Worm (Caenorhabditis elegans): Measurements from ENCODE around the gene F36H9.4.

The F36H9.4 gene

DNA sequence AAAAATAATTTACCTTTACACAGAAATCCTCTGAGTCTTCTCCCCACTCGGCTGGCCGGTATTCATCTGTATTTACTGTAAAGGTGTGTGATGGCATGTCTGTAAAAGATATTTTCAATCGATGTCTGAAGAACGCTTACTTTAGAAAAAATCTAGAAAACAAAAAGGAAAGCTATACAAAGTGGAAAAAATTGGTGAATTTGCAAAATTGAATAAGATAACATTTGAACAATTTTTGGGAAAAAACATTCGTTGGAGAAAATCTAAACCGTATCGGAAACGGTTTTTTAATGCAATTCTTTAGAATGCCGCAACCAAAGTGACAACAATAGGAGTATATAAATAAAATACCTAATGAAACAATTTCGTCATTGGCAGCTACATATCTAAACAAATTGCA is 2.9 kb upstream of the F36H9.4 start, which contains the start of gene F36H9.5:
Gene F36H9.5, minus strand, starts transcription at position 101 of the 400 bp plus-strand sequence.
- TF ChIP-seq mab-5 (tag; optimal IDR thresholded peaks at IDR 0.05) (no peak), M03D4.4 (tag; optimal IDR thresholded peaks at IDR 0.05) (no peak), nhr-237 (tag; optimal IDR thresholded peaks at IDR 0.05) (no peak), ztf-11 (tag; optimal IDR thresholded peaks at IDR 0.05) (no peak), unc-120 (tag; optimal IDR thresholded peaks at IDR 0.05; ENCODE audit: poor library complexity, severe bottlenecking) (no peak), tbx-8 (GFP tag; optimal IDR thresholded peaks at IDR 0.05) (no peak), cnd-1 (tag; optimal IDR thresholded peaks at IDR 0.05) (no peak)

- TF ChIP-seq lin-13 (tag; optimal IDR thresholded peaks at IDR 0.05) (no peak), bed-3 (GFP tag; optimal IDR thresholded peaks at IDR 0.05) (no peak), ceh-43 (GFP tag; optimal IDR thresholded peaks at IDR 0.05) (no peak), nhr-237 (tag; optimal IDR thresholded peaks at IDR 0.05) (no peak), M03D4.4 (tag; optimal IDR thresholded peaks at IDR 0.05) (no peak), nhr-28 (tag; optimal IDR thresholded peaks at IDR 0.05) (no peak), snpc-4 (tag; optimal IDR thresholded peaks at IDR 0.05) (no peak), ceh-39 (tag; optimal IDR thresholded peaks at IDR 0.05) (no peak), nhr-12 (tag; optimal IDR thresholded peaks at IDR 0.05) (no peak), nhr-76 (tag; optimal IDR thresholded peaks at IDR 0.05) (no peak), ztf-11 (tag; optimal IDR thresholded peaks at IDR 0.05) (no peak), pha-4 (tag; optimal IDR thresholded peaks at IDR 0.05) (no peak), unc-120 (tag; optimal IDR thresholded peaks at IDR 0.05; ENCODE audit: poor library complexity, severe bottlenecking) (no peak), sem-2 (GFP tag; optimal IDR thresholded peaks at IDR 0.05) (no peak), lsy-2 (tag; optimal IDR thresholded peaks at IDR 0.05) (no peak), sptf-1 (tag; optimal IDR thresholded peaks at IDR 0.05) (no peak), unc-39 (tag; optimal IDR thresholded peaks at IDR 0.05) (no peak)
Measured at ce11 chrV:1779994-1780393, 958 bp upstream of the F36H9.4 start.

ce11 chrV:1774874-1775589 is 4.0 kb downstream of the F36H9.4 start, which contains the start of gene F36H9.7:
TSS of gene F36H9.7 (minus strand) at chrV:1774924.
- TF ChIP-seq flh-1 (GFP tag; optimal IDR thresholded peaks at IDR 0.05), result no peak
- TF ChIP-seq ces-1 (GFP tag; optimal IDR thresholded peaks at IDR 0.05), result peak; percentile 78
- TF ChIP-seq mep-1 (tag; optimal IDR thresholded peaks at IDR 0.05), result no peak
- no peak for TF ChIP-seq lin-32 (GFP tag; optimal IDR thresholded peaks at IDR 0.05)
- no peak for TF ChIP-seq unc-39 (tag; optimal IDR thresholded peaks at IDR 0.05)

- TF ChIP-seq unc-62 (GFP tag; optimal IDR thresholded peaks at IDR 0.05), result no peak
- no peak for TF ChIP-seq cnd-1 (tag; optimal IDR thresholded peaks at IDR 0.05)
- no peak for TF ChIP-seq zip-8 (tag; optimal IDR thresholded peaks at IDR 0.05)
- TF ChIP-seq nhr-2 (tag; optimal IDR thresholded peaks at IDR 0.05), result no peak
Measured at ce11 chrV:1773120-1773519, 5.9 kb downstream of the F36H9.4 start.

DNA sequence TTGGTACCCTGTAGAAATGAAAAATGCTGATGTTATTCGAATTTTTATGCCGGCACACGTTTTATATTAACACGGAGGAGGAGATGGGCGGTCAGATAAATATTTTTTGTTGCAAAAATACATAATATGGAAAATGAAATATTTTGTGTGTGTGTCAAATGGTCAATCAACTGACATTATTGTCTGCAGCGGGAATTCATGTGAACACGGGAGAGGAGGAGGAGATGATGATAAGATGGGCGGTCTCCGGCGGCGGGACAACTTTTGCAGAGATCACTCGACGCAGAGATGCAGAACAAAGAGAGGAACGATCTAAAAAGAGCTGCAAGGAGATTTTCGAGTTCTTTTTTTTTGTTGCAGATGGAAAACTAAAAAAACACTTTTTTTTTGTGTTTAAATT is 7.3 kb downstream of the F36H9.4 start, which contains the start of gene dhs-13:
Gene dhs-13, minus strand, starts transcription at position 8 of the 400 bp plus-strand sequence.
- no peak for TF ChIP-seq ceh-43 (GFP tag; optimal IDR thresholded peaks at IDR 0.05)
- no peak for TF ChIP-seq cnd-1 (tag; optimal IDR thresholded peaks at IDR 0.05)
- no peak for TF ChIP-seq lsy-2 (tag; optimal IDR thresholded peaks at IDR 0.05)
- no peak for TF ChIP-seq ztf-11 (tag; optimal IDR thresholded peaks at IDR 0.05)
- peak; percentile 13 for TF ChIP-seq elt-1 (tag; optimal IDR thresholded peaks at IDR 0.05; ENCODE audit: borderline replicate concordance, insufficient read depth)
- TF ChIP-seq unc-120 (tag; optimal IDR thresholded peaks at IDR 0.05; ENCODE audit: poor library complexity, severe bottlenecking), result peak; percentile 23
- TF ChIP-seq hlh-1 (tag; optimal IDR thresholded peaks at IDR 0.05), result no peak
- no peak for TF ChIP-seq ces-1 (GFP tag; optimal IDR thresholded peaks at IDR 0.05)

ce11 chrV:1767427-1767826 is 11.6 kb downstream of the F36H9.4 start:
- no peak for TF ChIP-seq nhr-237 (tag; optimal IDR thresholded peaks at IDR 0.05)
- no peak for TF ChIP-seq lin-32 (GFP tag; optimal IDR thresholded peaks at IDR 0.05)
- no peak for TF ChIP-seq lsy-2 (tag; optimal IDR thresholded peaks at IDR 0.05)
- TF ChIP-seq flh-1 (GFP tag; optimal IDR thresholded peaks at IDR 0.05), result no peak
- no peak for TF ChIP-seq unc-39 (tag; optimal IDR thresholded peaks at IDR 0.05)
- TF ChIP-seq ceh-83 (GFP tag; optimal IDR thresholded peaks at IDR 0.05), result no peak
- TF ChIP-seq nhr-12 (tag; optimal IDR thresholded peaks at IDR 0.05), result no peak
- no peak for TF ChIP-seq snpc-4 (tag; optimal IDR thresholded peaks at IDR 0.05)
- TF ChIP-seq sem-2 (GFP tag; optimal IDR thresholded peaks at IDR 0.05), result no peak
- TF ChIP-seq pha-4 (tag; optimal IDR thresholded peaks at IDR 0.05), result no peak
- no peak for TF ChIP-seq blmp-1 (tag; optimal IDR thresholded peaks at IDR 0.05)
- no peak for TF ChIP-seq lin-13 (tag; optimal IDR thresholded peaks at IDR 0.05)
- no peak for TF ChIP-seq ham-2 (GFP tag; optimal IDR thresholded peaks at IDR 0.05)
- TF ChIP-seq unc-120 (tag; optimal IDR thresholded peaks at IDR 0.05; ENCODE audit: poor library complexity, severe bottlenecking), result no peak
- no peak for TF ChIP-seq ztf-11 (tag; optimal IDR thresholded peaks at IDR 0.05)

Measured in whole organism, mixed stage, embryonic.